Fruit fly (Drosophila melanogaster): ENCODE measurements around the gene Madm.

Madm gene

dm6 chr3R:5758624-5759209, 16.4 kb downstream of the Madm start, which contains the start of gene Sec8 (continued):
- TF ChIP-seq CG13775 (GFP tag; optimal IDR thresholded peaks at IDR 0.05) (peak; percentile 18), Dad (GFP tag; optimal IDR thresholded peaks at IDR 0.05) (peak; percentile 57), CoRest (tag; optimal IDR thresholded peaks at IDR 0.05) (peak; percentile 60), Bgb (GFP tag; IDR thresholded peaks at IDR 0.05; ENCODE audit: partially characterized antibody) (peak; percentile 91), E2f2 (GFP tag; IDR thresholded peaks at IDR 0.05) (peak; percentile 94), Stat92E (GFP tag; optimal IDR thresholded peaks at IDR 0.05) (peak in 1 of 3 experiments; percentile 15), CG18011 (GFP tag; optimal IDR thresholded peaks at IDR 0.05) (no peak), HmgD (GFP tag; optimal IDR thresholded peaks at IDR 0.05) (peak; percentile 44), pho (GFP tag; optimal IDR thresholded peaks at IDR 0.05) (peak; percentile 52), Awh (GFP tag; IDR thresholded peaks at IDR 0.05) (0 out of 2 replicates have a peak, but pooled peaks have one; percentile 24), CG30403 (GFP tag; optimal IDR thresholded peaks at IDR 0.05) (peak; percentile 59), emc (GFP tag; optimal IDR thresholded peaks at IDR 0.05) (peak; percentile 15), chinmo (GFP tag; IDR thresholded peaks at IDR 0.05; ENCODE audit: partially characterized antibody) (peak; percentile 81; the same call in 2 of the 4 replicates), MESR4 (GFP tag; optimal IDR thresholded peaks at IDR 0.05) (peak; percentile 92), CHES-1-like (GFP tag; optimal IDR thresholded peaks at IDR 0.05) (peak; percentile 78), prd (optimal IDR thresholded peaks at IDR 0.05) (no peak), prd (GFP tag; IDR thresholded peaks at IDR 0.05) (peak; percentile 54; the same call in 2 of the 3 replicates), az2 (GFP tag; optimal IDR thresholded peaks at IDR 0.05) (peak; percentile 12), peb (GFP tag; IDR thresholded peaks at IDR 0.05) (0 out of 2 replicates have a peak, but pooled peaks have one; percentile 24), CG10979 (tag; optimal IDR thresholded peaks at IDR 0.05) (peak; percentile 19), Ssrp (tag; optimal IDR thresholded peaks at IDR 0.05) (no peak), CG8290 (GFP tag; optimal IDR thresholded peaks at IDR 0.05) (peak; percentile 36), CG8290 (tag; optimal IDR thresholded peaks at IDR 0.05) (no peak), MBD-R2 (GFP tag; IDR thresholded peaks at IDR 0.05) (peak; percentile 77), Fer3 (tag; optimal IDR thresholded peaks at IDR 0.05) (peak; percentile 22), CG8924 (tag; optimal IDR thresholded peaks at IDR 0.05) (peak; percentile 53), hth (optimal IDR thresholded peaks at IDR 0.05) (no peak), ind (GFP tag; optimal IDR thresholded peaks at IDR 0.05) (peak; percentile 21), Sox102F (GFP tag; optimal IDR thresholded peaks at IDR 0.05) (no peak), CG4424 (GFP tag; optimal IDR thresholded peaks at IDR 0.05) (peak; percentile 1), unc-4 (GFP tag; IDR thresholded peaks at IDR 0.05; ENCODE audit: partially characterized antibody) (peak; percentile 83), nom (GFP tag; optimal IDR thresholded peaks at IDR 0.05) (peak; percentile 15), BEAF-32 (GFP tag; optimal IDR thresholded peaks at IDR 0.05) (peak; percentile 93), lola (GFP tag; optimal IDR thresholded peaks at IDR 0.05) (peak in 1 of 3 experiments; percentile 12), tx (GFP tag; optimal IDR thresholded peaks at IDR 0.05) (peak; percentile 40), Gug (GFP tag; IDR thresholded peaks at IDR 0.05) (peak; percentile 40; the same call in 2 of the 4 replicates), CG4820 (GFP tag; optimal IDR thresholded peaks at IDR 0.05) (peak; percentile 28), Bteb2 (GFP tag; optimal IDR thresholded peaks at IDR 0.05) (peak; percentile 40), CG15269 (tag; optimal IDR thresholded peaks at IDR 0.05) (no peak), chm (GFP tag; IDR thresholded peaks at IDR 0.05) (0 out of 2 replicates have a peak, but pooled peaks have one; percentile 31), jumu (GFP tag; optimal IDR thresholded peaks at IDR 0.05) (peak; percentile 63), Dek (tag; optimal IDR thresholded peaks at IDR 0.05) (peak; percentile 19), lmd (GFP tag; IDR thresholded peaks at IDR 0.05) (peak; percentile 36; the same call in 1 of the 2 replicates), CG13424 (tag; optimal IDR thresholded peaks at IDR 0.05) (peak; percentile 21), CG12104 (GFP tag; optimal IDR thresholded peaks at IDR 0.05) (no peak), Opbp (GFP tag; IDR thresholded peaks at IDR 0.05; ENCODE audit: partially characterized antibody) (peak; percentile 90), CG1602 (GFP tag; optimal IDR thresholded peaks at IDR 0.05) (peak; percentile 4), CG11723 (GFP tag; optimal IDR thresholded peaks at IDR 0.05) (no peak), seq (GFP tag; IDR thresholded peaks at IDR 0.05) (no peak)

Data from whole organism, embryonic.